Worm (Caenorhabditis elegans) whole organism, midembryonic: ENCODE data around the gene Y53F4B.17.

Experiments
- T22C8.4 ChIP-seq: fragments of 200-800 bp; sonication (Bioruptor generic); IDR thresholded peaks from 2 replicates; pipeline ENCODE4 v1.3.6; 2022; ENCODE audit warnings: missing genetic modification characterization, missing compliant biosample characterization
- cog-1 ChIP-seq: sonication (generic microtip); optimal IDR thresholded peaks from 2 replicates; lab custom pipeline; 2016; ENCODE audit warnings: missing genetic modification characterization, missing compliant biosample characterization
- flt-1 ChIP-seq: fragments of 200-800 bp; sonication (Bioruptor generic); IDR thresholded peaks from 2 replicates; pipeline ENCODE4 v1.3.6; 2022; ENCODE audit warnings: missing genetic modification characterization, missing compliant biosample characterization
- tab-1 ChIP-seq: fragments of 200-800 bp; sonication (Bioruptor generic); IDR thresholded peaks from 2 replicates; pipeline ENCODE4 v1.3.6; 2022; ENCODE audit warnings: missing genetic modification characterization, missing compliant biosample characterization
- ztf-23 ChIP-seq: fragments of 200-800 bp; sonication (Bioruptor generic); IDR thresholded peaks from 2 replicates; pipeline ENCODE4 v1.3.6; 2022; ENCODE audit warnings: missing genetic modification reagents, missing genetic modification characterization, missing compliant biosample characterization

ce11 chrII:15109844-15110243, 51.4 kb downstream of the Y53F4B.17 start, which contains the start of gene Y53F4B.39:
- TF ChIP-seq T22C8.4 (no peak), flt-1 (GFP tag; lab: Robert Waterston, UW) (no peak), cog-1 (tag; lab: Kevin White, UChicago) (no peak), tab-1 (GFP tag; lab: Robert Waterston, UW) (no peak), ztf-23 (GFP tag; lab: Robert Waterston, UW) (no peak)
